Worm (Caenorhabditis elegans): ENCODE data around the gene F28E10.4.
A peak's percentile ranks its signal among the peaks of the same experiment; 100 is the strongest.

F28E10.4 gene

ce11 chrIV:4524943-4525342 is 42.3 kb downstream of the F28E10.4 start, which contains the start of gene ZK180.6:
TSS of gene ZK180.6 (minus strand) at chrIV:4525043.
- TF ChIP-seq F10E7.11 (tag; optimal IDR thresholded peaks at IDR 0.05) (no peak), F49E8.2 (tag; optimal IDR thresholded peaks at IDR 0.05; ENCODE audit: insufficient read depth) (no peak), bed-1 (GFP tag; IDR thresholded peaks at IDR 0.05) (no peak), F22D6.2 (tag; optimal IDR thresholded peaks at IDR 0.05) (no peak), ekl-4 (GFP tag; IDR thresholded peaks at IDR 0.05) (no peak), zfh-2 (GFP tag; conservative IDR thresholded peaks at IDR 0.05) (no peak), nhr-27 (tag; optimal IDR thresholded peaks at IDR 0.05) (no peak), K12H6.12 (tag; optimal IDR thresholded peaks at IDR 0.05) (no peak), madf-8 (GFP tag; conservative IDR thresholded peaks at IDR 0.05) (no peak), dox-1 (GFP tag; IDR thresholded peaks at IDR 0.05) (no peak), F52B5.7 (tag; optimal IDR thresholded peaks at IDR 0.05) (no peak)

- TF ChIP-seq egrh-3 (GFP tag; IDR thresholded peaks at IDR 0.05) (peak; percentile 54; the same call in 1 of the 2 replicates), D2030.7 (GFP tag; IDR thresholded peaks at IDR 0.05) (no peak), zfh-2 (GFP tag; conservative IDR thresholded peaks at IDR 0.05) (peak; percentile 73; the same call in 1 of the 2 replicates), ztf-28 (GFP tag; IDR thresholded peaks at IDR 0.05) (no peak)
These were observed 43.8 kb downstream of the F28E10.4 start for ce11 chrIV:4523461-4523860.

- TF ChIP-seq Y53G8AR.9 (GFP tag; conservative IDR thresholded peaks at IDR 0.05) (no peak), hmg-1.2 (GFP tag; IDR thresholded peaks at IDR 0.05) (no peak), zfh-2 (GFP tag; conservative IDR thresholded peaks at IDR 0.05) (0 out of 2 replicates have a peak, but pooled peaks have one; percentile 20)
These were observed 47.5 kb downstream of the F28E10.4 start for ce11 chrIV:4519714-4520113.

ce11 chrIV:4518111-4518510 is 49.1 kb downstream of the F28E10.4 start:
- TF ChIP-seq Y67H2A.10 (GFP tag; conservative IDR thresholded peaks at IDR 0.05): no peak
- TF ChIP-seq dpl-1 (GFP tag; optimal IDR thresholded peaks at IDR 0.05): no peak
- TF ChIP-seq nfya-1 (tag; optimal IDR thresholded peaks at IDR 0.05; ENCODE audit: borderline replicate concordance, insufficient read depth): no peak
- no peak for TF ChIP-seq ZK185.1 (tag; optimal IDR thresholded peaks at IDR 0.05; ENCODE audit: poor library complexity, severe bottlenecking)
- no peak for TF ChIP-seq snpc-1.3 (tag; optimal IDR thresholded peaks at IDR 0.05; ENCODE audit: insufficient read depth)
- no peak for TF ChIP-seq ama-1 (optimal IDR thresholded peaks at IDR 0.05)
- TF ChIP-seq ama-1 (GFP tag; optimal IDR thresholded peaks at IDR 0.05): no peak
- TF ChIP-seq egrh-3 (GFP tag; IDR thresholded peaks at IDR 0.05): no peak
- TF ChIP-seq hrde-1 (tag; optimal IDR thresholded peaks at IDR 0.05; ENCODE audit: borderline replicate concordance): no peak
- no peak for TF ChIP-seq bed-1 (GFP tag; IDR thresholded peaks at IDR 0.05)
- no peak for TF ChIP-seq let-607 (tag; optimal IDR thresholded peaks at IDR 0.05)
- TF ChIP-seq sdz-38 (tag; optimal IDR thresholded peaks at IDR 0.05): no peak

ce11 chrIV:4517066-4517465 is 50.2 kb downstream of the F28E10.4 start, which contains the start of gene ZK180.5:
TSS of gene ZK180.5 (minus strand) at chrIV:4517166.
- TF ChIP-seq dox-1 (GFP tag; IDR thresholded peaks at IDR 0.05) (no peak), sptf-2 (GFP tag; optimal IDR thresholded peaks at IDR 0.05) (no peak), ama-1 (optimal IDR thresholded peaks at IDR 0.05) (no peak), ama-1 (GFP tag; optimal IDR thresholded peaks at IDR 0.05) (no peak), aptf-2 (GFP tag; conservative IDR thresholded peaks at IDR 0.05) (no peak), madf-3 (GFP tag; IDR thresholded peaks at IDR 0.05) (0 out of 2 replicates have a peak, but pooled peaks have one; percentile 42)

ce11 chrIV:4516478-4516877 is 50.8 kb downstream of the F28E10.4 start:
- TF ChIP-seq ztf-22 (GFP tag; optimal IDR thresholded peaks at IDR 0.05) (no peak), egrh-3 (GFP tag; IDR thresholded peaks at IDR 0.05) (peak; percentile 79), zfh-2 (GFP tag; conservative IDR thresholded peaks at IDR 0.05) (peak; percentile 45)

Data from whole organism, young adult.